Fruit fly (Drosophila melanogaster): ENCODE data around the gene nerfin-2.

Gene nerfin-2

DNA sequence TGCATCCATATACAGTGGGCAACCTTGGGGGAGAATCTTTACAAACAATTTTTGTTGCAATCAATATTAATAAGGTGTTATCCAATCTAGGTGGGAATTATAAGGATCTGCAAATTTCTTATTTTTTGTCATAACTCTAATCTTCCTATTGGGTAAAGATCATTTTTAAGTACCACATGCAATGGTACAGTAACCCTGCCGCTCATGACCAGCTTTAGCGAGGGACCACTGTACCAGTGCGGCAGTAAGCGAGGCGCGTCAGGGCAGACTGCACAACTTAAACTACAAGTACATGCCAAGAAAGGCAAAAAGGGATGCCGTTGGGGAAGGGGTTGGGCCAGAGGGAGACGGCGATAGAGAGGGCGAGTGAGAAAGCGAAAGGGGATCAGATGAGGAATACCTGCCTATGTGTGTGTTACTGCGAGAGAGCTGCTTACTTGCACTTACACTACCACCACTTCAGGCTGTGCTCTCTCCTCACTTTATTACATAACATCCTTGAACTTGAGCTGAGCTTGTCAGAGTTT, 11.7 kb downstream of the nerfin-2 start (continued):
- TF ChIP-seq fd59A (GFP tag; optimal IDR thresholded peaks at IDR 0.05) (peak; percentile 93), Eip78C (GFP tag) (peak; percentile 96), CG6854 (GFP tag; optimal IDR thresholded peaks at IDR 0.05) (no peak), eg (GFP tag; IDR thresholded peaks at IDR 0.05) (peak; percentile 67; the same call in 2 of the 3 replicates), net (GFP tag; optimal IDR thresholded peaks at IDR 0.05) (peak; percentile 63), Hr4 (GFP tag; optimal IDR thresholded peaks at IDR 0.05) (peak; percentile 73), CG6276 (GFP tag; optimal IDR thresholded peaks at IDR 0.05) (peak; percentile 25), topi (GFP tag; optimal IDR thresholded peaks at IDR 0.05) (peak; percentile 80), CG9139 (GFP tag; optimal IDR thresholded peaks at IDR 0.05) (peak; percentile 72), spab (GFP tag; optimal IDR thresholded peaks at IDR 0.05) (peak; percentile 92), CG16779 (tag; optimal IDR thresholded peaks at IDR 0.05) (peak; percentile 65), OdsH (GFP tag; optimal IDR thresholded peaks at IDR 0.05) (peak; percentile 84), Sox14 (GFP tag; optimal IDR thresholded peaks at IDR 0.05) (peak; percentile 89), Sox102F (GFP tag; optimal IDR thresholded peaks at IDR 0.05) (peak; percentile 63), CG7368 (GFP tag; optimal IDR thresholded peaks at IDR 0.05) (peak; percentile 71), CG11762 (GFP tag; optimal IDR thresholded peaks at IDR 0.05; ENCODE audit: insufficient read depth) (peak; percentile 67), Hr38 (GFP tag; optimal IDR thresholded peaks at IDR 0.05) (no peak), CG8119 (GFP tag; IDR thresholded peaks at IDR 0.05) (peak; percentile 69), CG1621 (tag; optimal IDR thresholded peaks at IDR 0.05) (peak; percentile 89), CG8319 (GFP tag; optimal IDR thresholded peaks at IDR 0.05) (peak; percentile 80), CG31627 (GFP tag; optimal IDR thresholded peaks at IDR 0.05) (peak; percentile 84), Sox15 (GFP tag; optimal IDR thresholded peaks at IDR 0.05) (peak; percentile 81), CG10631 (GFP tag; optimal IDR thresholded peaks at IDR 0.05) (peak; percentile 90), CG34406 (GFP tag; optimal IDR thresholded peaks at IDR 0.05) (peak; percentile 77), Ets21C (GFP tag; optimal IDR thresholded peaks at IDR 0.05) (peak; percentile 63), CG6808 (GFP tag; optimal IDR thresholded peaks at IDR 0.05) (peak; percentile 91), dsx (GFP tag; optimal IDR thresholded peaks at IDR 0.05; ENCODE audit: poor library complexity, severe bottlenecking) (peak; percentile 90), fkh (GFP tag; optimal IDR thresholded peaks at IDR 0.05) (no peak), Eip93F (GFP tag; optimal IDR thresholded peaks at IDR 0.05) (no peak), acj6 (GFP tag; optimal IDR thresholded peaks at IDR 0.05) (peak; percentile 87)

DNA sequence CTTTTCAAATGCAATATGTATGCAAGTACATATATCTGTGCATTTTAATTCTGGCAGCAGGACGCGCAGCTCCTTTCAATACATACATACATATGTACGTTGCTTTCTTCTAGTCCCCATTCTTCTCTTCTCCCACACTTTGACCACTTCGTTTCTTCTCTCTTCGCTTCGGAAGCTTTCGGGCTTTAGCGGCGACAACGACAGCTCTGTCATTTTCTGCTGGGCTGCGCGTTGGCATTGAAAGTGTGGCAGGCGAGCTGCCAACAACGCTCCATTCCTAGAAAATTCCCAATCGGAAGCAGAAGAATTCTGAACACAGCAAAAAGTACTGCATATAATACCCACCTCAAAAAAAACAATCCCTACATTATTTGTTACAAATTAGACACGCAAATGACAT, 12.2 kb downstream of the nerfin-2 start:
- TF ChIP-seq Eip78C (GFP tag) (peak; percentile 56), fd85E (GFP tag; optimal IDR thresholded peaks at IDR 0.05) (no peak), CG16779 (tag; optimal IDR thresholded peaks at IDR 0.05) (no peak), achi (GFP tag; optimal IDR thresholded peaks at IDR 0.05) (no peak), vri (GFP tag; optimal IDR thresholded peaks at IDR 0.05) (peak; percentile 37), CG8119 (GFP tag; IDR thresholded peaks at IDR 0.05) (no peak), cyc (GFP tag; optimal IDR thresholded peaks at IDR 0.05) (no peak), CG8632 (GFP tag; optimal IDR thresholded peaks at IDR 0.05) (no peak), CG6276 (GFP tag; optimal IDR thresholded peaks at IDR 0.05) (no peak)

DNA sequence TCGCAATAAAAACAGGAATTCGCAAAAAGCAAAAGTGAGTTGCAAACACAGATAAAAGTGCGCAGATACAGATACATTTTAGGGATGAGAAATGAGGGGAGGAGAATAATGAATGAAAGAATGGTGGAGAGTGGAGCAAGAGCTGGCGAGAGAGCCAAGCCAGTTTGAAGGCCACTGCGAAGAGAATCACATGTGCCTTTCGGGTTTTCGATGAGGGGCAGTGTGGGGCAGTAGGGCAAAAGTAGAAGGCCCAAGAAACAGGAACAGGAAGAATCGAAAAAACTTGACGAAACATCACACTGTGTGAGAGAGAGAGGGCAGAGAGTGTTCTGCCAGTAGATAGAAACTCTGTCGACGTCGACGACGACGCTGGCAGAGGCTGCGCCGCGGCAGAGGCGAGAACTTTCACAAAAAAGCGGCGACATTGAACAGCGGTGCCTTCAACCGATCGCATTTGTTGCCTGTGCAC, 13.3 kb downstream of the nerfin-2 start:
- TF ChIP-seq Blimp-1 (GFP tag; optimal IDR thresholded peaks at IDR 0.05), result peak; percentile 30
- TF ChIP-seq salr (GFP tag; optimal IDR thresholded peaks at IDR 0.05), result peak in 1 of 2 experiments; percentile 9
- peak; percentile 13 for TF ChIP-seq Eip93F (GFP tag; optimal IDR thresholded peaks at IDR 0.05)
- TF ChIP-seq net (GFP tag; optimal IDR thresholded peaks at IDR 0.05), result no peak
- peak; percentile 14 for TF ChIP-seq CG3032 (tag; optimal IDR thresholded peaks at IDR 0.05)
- TF ChIP-seq CG6854 (GFP tag; optimal IDR thresholded peaks at IDR 0.05), result no peak
- no peak for TF ChIP-seq esn (GFP tag; optimal IDR thresholded peaks at IDR 0.05)
- peak; percentile 62 for TF ChIP-seq dsx (GFP tag; optimal IDR thresholded peaks at IDR 0.05; ENCODE audit: poor library complexity, severe bottlenecking)
- TF ChIP-seq vri (GFP tag; optimal IDR thresholded peaks at IDR 0.05), result peak; percentile 61
- no peak for TF ChIP-seq eg (GFP tag; IDR thresholded peaks at IDR 0.05)
- peak; percentile 33 to 62 for TF ChIP-seq ss (GFP tag; optimal IDR thresholded peaks at IDR 0.05)
- TF ChIP-seq CG15336 (GFP tag; IDR thresholded peaks at IDR 0.05), result no peak
- peak; percentile 52; the same call in 2 of the 3 replicates for TF ChIP-seq CG6163 (GFP tag; IDR thresholded peaks at IDR 0.05)
- no peak for TF ChIP-seq achi (GFP tag; optimal IDR thresholded peaks at IDR 0.05)
- TF ChIP-seq Ets96B (tag; optimal IDR thresholded peaks at IDR 0.05), result peak; percentile 12
- peak; percentile 50 for TF ChIP-seq Eip75B (GFP tag; optimal IDR thresholded peaks at IDR 0.05)

Measured in whole organism, prepupa.